Worm (Caenorhabditis elegans) whole organism, young adult: ENCODE measurements around the gene F42G4.6.

ENCODE experiments used
- F33H1.4 ChIP-seq: fragments of 200-800 bp; sonication (Bioruptor generic); IDR thresholded peaks from 2 replicates; pipeline ENCODE4 v1.3.6; 2022; ENCODE audit warnings: missing genetic modification reagents, missing genetic modification characterization, missing compliant biosample characterization
- Y53F4B.3 ChIP-seq: fragments of 200-800 bp; sonication (Bioruptor generic); IDR thresholded peaks from 2 replicates; pipeline ENCODE4 v1.3.6; 2022; ENCODE audit warnings: missing genetic modification reagents, missing genetic modification characterization, missing compliant biosample characterization
- Y79H2A.3 ChIP-seq: fragments of 200-800 bp; sonication (Bioruptor generic); conservative IDR thresholded peaks from 2 replicates; pipeline ENCODE4 v1.3.6; 2022; ENCODE audit warnings: missing genetic modification reagents, missing genetic modification characterization, missing compliant biosample characterization
- ZK185.1 ChIP-seq: sonication (generic microtip); optimal IDR thresholded peaks from 2 replicates; lab custom pipeline; 2016; ENCODE audit warnings: mild to moderate bottlenecking, missing genetic modification characterization, missing compliant biosample characterization; ENCODE audit not compliant: poor library complexity, severe bottlenecking
- akir-1 ChIP-seq: fragments of 200-800 bp; sonication (Bioruptor generic); optimal IDR thresholded peaks from 2 replicates; lab custom pipeline; 2018; ENCODE audit warnings: mild to moderate bottlenecking, missing genetic modification characterization, moderate library complexity, missing compliant biosample characterization
- atf-7 ChIP-seq: sonication (generic microtip); optimal IDR thresholded peaks from 2 replicates; lab custom pipeline; 2017; ENCODE audit warnings: mild to moderate bottlenecking, missing genetic modification characterization, missing compliant biosample characterization
- bed-1 ChIP-seq: fragments of 200-800 bp; sonication (Bioruptor generic); IDR thresholded peaks from 2 replicates; pipeline ENCODE4 v1.3.6; 2022; ENCODE audit warnings: missing genetic modification reagents, missing genetic modification characterization, missing compliant biosample characterization
- ceh-40 ChIP-seq: fragments of 200-800 bp; sonication (Bioruptor generic); IDR thresholded peaks from 2 replicates; pipeline ENCODE4 v1.3.6; 2022; ENCODE audit warnings: missing genetic modification characterization, missing compliant biosample characterization
- madf-10 ChIP-seq: sonication (generic microtip); optimal IDR thresholded peaks from 2 replicates; lab custom pipeline; 2016; ENCODE audit warnings: mild to moderate bottlenecking, missing genetic modification characterization, missing compliant biosample characterization
- nhr-27 ChIP-seq: fragments of 200-800 bp; sonication (Bioruptor generic); optimal IDR thresholded peaks from 2 replicates; lab custom pipeline; 2018; ENCODE audit warnings: mild to moderate bottlenecking, missing genetic modification characterization, moderate library complexity, missing compliant biosample characterization
- nhr-90 ChIP-seq: sonication (generic microtip); optimal IDR thresholded peaks from 2 replicates; lab custom pipeline; 2016; ENCODE audit warnings: missing genotype, mild to moderate bottlenecking, missing genetic modification characterization, missing compliant biosample characterization
- ztf-3 ChIP-seq: fragments of 200-800 bp; sonication (Bioruptor generic); optimal IDR thresholded peaks from 2 replicates; lab custom pipeline; 2018; ENCODE audit warnings: mild to moderate bottlenecking, missing genetic modification characterization, missing compliant biosample characterization

- TF ChIP-seq Y53F4B.3 (GFP tag; lab: Robert Waterston, UW) (no peak), madf-10 (tag; lab: Kevin White, UChicago) (no peak), ztf-3 (GFP tag; lab: Kevin White, UChicago) (no peak), Y79H2A.3 (no peak), akir-1 (GFP tag; lab: Kevin White, UChicago) (no peak), ceh-40 (GFP tag; lab: Robert Waterston, UW) (no peak), bed-1 (GFP tag; lab: Robert Waterston, UW) (no peak), atf-7 (no peak), ZK185.1 (no peak), F33H1.4 (GFP tag; lab: Robert Waterston, UW) (no peak), nhr-27 (tag; lab: Kevin White, UChicago) (no peak), nhr-90 (tag; lab: Kevin White, UChicago) (no peak)
Observed at ce11 chrII:13053443-13053842, 25.7 kb upstream of the F42G4.6 start.
